Fruit fly (Drosophila melanogaster) whole organism, larva: ENCODE results near the gene Nup93-2.
A peak's percentile ranks its signal among the peaks of the same experiment; 100 is the strongest.

Source experiments
- noc ChIP-seq: fragments of 200-800 bp; sonication (Bioruptor generic); optimal IDR thresholded peaks from 3 replicates; lab custom pipeline; 2019; ENCODE audit warnings: missing biosample characterization, mild to moderate bottlenecking, missing genetic modification characterization, moderate library complexity

The Nup93-2 gene

DNA sequence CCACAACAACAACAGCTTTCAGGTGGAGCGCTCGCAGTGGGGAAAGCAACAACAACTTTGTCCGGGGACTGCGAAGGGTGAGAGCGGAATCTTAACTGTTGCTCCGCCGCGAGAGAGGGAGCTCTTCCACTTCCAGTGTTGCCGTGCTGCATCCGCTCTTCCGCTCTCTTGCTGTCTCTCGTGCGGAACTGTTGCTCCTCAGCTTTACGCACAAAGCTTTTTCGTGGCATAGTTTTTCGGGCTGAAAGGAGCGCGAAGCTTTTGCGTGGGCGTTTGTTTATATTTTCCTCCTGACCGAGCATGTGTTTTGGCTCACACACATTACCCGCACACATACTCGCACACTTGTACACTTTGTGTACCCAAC lies 22.2 kb downstream of the Nup93-2 start:
- TF ChIP-seq noc: no peak

DNA sequence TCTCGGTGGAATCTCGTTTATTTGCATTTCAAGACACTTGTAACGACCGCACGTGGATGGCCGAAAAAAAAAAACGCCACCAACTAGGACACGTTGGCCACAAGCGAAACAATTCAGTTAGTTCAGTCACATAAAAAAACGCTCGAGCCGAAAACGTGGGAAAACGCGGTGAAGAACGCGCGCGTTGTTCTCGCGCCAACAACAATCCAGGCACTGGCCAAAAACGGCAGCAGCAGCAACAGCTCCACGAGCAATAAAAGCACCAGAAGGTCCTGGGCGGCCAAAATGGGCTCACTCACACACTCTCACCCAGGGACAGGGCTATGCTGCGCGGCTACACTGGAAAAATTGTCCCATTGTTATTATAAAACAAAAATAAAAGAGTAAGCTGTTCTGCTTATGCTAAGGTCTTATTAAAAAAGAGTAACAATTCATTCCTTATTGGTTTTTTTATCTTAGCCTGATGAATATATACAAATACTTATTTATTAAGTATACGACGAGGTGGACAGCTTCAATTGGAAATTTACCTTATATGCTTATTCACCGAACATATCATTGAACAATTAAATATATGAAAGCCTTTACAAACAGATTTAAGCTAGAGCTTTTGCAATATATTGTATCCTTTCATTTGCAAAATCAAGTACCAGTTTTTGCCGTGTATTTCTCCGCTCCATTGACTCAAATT lies 22.8 kb downstream of the Nup93-2 start, which contains the start of gene btsz:
Gene btsz (minus strand): TSS at position 215 of the 691 bp plus-strand sequence.
- TF ChIP-seq noc: no peak

DNA sequence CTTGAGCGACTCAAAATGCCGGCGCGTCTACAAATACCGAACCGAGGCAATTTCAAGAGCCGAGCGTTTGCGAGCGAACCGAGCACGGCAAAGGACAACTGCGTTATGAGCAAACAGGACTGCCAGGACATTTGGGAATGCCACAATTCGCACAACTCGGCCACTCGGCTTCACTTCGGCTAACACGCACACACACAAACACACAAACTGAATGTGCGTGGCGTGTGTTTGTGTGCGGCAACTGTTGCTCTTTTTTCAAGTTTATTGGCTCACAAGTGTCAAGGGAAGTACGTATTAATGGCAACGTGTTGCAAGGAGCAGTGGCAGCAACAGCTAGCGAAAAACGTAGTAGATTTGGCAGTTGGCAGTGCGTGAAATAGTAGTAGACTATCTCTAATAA lies 24.8 kb downstream of the Nup93-2 start:
- TF ChIP-seq noc: no peak

DNA sequence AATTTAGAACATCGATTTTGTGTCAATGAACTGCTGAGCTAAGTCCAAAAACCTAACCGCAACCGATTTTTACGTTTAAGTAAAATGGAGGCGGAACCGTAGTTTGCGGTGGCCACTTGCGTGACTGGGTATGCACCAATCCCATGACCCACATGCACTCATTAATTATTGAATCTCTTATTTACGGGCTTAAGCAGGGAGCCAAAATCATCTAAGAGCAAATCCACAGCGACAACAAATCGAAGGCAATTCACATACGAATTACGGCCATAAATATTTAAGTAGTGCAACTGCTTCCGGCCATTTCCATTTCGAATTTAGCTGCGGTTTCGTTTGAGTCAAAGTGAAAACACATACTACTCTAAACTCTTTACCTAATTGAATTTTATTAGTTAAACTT lies 33.4 kb downstream of the Nup93-2 start:
- no peak for TF ChIP-seq noc

DNA sequence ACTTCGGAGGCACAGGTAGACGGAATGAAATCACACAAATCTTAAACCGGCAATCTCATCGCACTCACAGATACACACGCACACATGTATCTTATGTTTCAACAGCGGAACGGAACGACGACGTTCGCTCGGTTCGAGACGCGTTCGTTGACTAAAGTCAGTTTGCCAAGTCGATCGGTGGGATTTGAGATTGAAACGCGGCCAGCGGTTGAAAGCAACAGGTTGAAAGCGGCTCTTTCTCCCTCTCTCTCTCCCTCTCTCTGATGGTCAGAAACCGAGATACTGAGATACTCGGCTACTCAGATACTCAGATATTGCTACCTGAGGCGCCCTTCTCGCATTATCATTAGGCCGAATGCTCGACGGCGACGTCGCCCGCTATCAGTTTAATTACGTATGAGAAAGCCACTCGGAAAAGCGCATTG lies 44.4 kb downstream of the Nup93-2 start:
- peak; percentile 48 for TF ChIP-seq noc

DNA sequence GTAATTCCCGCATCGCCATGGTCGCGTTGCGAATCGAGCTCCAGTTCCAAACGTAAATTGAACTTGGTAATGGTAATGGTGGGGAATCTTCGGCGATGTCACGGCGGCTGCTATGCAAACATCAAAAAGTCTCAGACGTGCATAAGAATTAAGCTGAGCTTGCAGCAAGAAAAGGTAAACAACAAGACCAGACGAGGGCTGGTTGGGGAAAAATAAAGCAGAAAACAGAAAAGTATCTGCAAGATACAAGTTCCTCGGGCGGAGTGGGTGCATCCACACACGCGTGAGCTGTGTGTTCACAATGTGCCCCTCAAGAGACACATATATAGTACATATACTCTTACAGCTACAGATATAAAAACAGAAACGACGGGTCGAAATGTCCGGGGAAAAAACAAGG lies 45.6 kb downstream of the Nup93-2 start:
- no peak for TF ChIP-seq noc

DNA sequence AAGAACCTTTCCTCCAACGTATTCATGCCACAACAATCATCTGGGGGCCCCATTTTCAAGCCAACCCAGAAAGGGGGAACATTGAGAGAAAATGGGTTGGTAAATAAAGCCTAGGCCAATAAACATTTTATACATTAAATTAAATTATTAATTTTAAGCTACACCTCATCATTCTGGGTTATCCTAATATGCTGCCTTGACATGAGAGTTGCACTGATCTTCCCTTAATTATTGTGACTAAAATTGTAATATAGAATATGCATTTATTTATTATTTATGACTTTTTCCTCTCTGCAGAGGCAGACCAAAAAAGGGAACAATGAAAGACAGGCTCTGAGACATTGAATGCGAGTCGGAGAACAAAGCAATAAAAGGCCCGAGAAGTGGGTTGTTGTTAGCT lies 50.3 kb downstream of the Nup93-2 start:
- no peak for TF ChIP-seq noc

DNA sequence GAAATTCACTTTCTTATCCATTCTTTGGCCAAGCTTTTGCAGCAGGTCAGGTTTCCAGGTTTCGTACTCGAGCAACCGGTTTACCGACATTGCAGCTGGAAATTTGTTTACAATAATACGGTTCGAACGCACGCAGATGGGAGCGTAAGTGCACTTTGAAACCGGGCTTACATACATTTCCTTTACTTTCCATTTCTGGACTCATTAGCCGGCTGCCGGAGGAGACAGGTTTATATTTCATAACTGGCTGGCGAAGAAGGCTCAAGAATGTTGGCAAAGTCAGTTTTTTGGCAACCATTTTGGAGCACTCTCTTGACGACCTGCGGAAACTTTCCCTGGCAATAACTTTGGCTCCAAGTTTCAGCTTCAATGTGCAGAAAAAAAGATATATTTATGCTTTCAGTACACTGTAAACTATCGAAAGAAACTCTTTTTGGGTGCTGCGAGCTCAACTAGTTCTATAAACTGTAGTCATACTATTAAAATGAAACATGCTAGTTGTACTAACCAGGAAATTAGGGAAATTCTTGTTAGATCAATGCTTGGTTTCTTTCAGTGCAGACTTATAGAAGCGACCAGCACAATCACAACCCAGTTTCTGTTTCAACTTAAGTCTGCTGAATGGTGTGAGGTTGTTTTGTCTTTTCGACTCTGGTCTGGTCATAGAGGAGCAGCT lies 51.1 kb downstream of the Nup93-2 start:
- TF ChIP-seq noc: no peak
